Fruit fly (Drosophila melanogaster) whole organism, embryonic: ENCODE results near the gene CG5612.

Source experiments
- Ada2b ChIP-seq: fragments of 200-800 bp; sonication (Bioruptor generic); IDR thresholded peaks from 2 replicates; pipeline ENCODE4 v1.3.6; 2022; ENCODE audit warnings: missing biosample characterization, missing genetic modification characterization
- Adf1 ChIP-seq: fragments of 200-800 bp; sonication (Bioruptor generic); IDR thresholded peaks from 2 replicates; pipeline ENCODE4 v1.3.6; 2022; ENCODE audit warnings: missing biosample characterization, missing genetic modification characterization
- Atf6 ChIP-seq: fragments of 200-800 bp; sonication (Bioruptor generic); IDR thresholded peaks from 2 replicates; pipeline ENCODE4 v1.3.6; 2022; ENCODE audit warnings: missing biosample characterization, missing genetic modification characterization
- CG10462 ChIP-seq: fragments of 200-800 bp; sonication (Bioruptor generic); optimal IDR thresholded peaks from 2 replicates; lab custom pipeline; 2016; ENCODE audit warnings: missing biosample characterization, missing genetic modification characterization
- CG11247 ChIP-seq: fragments of 200-800 bp; sonication (Bioruptor generic); IDR thresholded peaks from 2 replicates; pipeline ENCODE4 v1.3.6; 2022; ENCODE audit warnings: missing biosample characterization, missing genetic modification characterization
- CG12391 ChIP-seq: fragments of 200-800 bp; sonication (Bioruptor generic); optimal IDR thresholded peaks from 3 replicates; lab custom pipeline; 2018; ENCODE audit warnings: missing biosample characterization, mild to moderate bottlenecking, missing genetic modification characterization, moderate library complexity
- CG13424 ChIP-seq: fragments of 200-800 bp; sonication (Bioruptor generic); optimal IDR thresholded peaks from 2 replicates; lab custom pipeline; 2019; ENCODE audit warnings: missing biosample characterization, mild to moderate bottlenecking, missing genetic modification characterization, moderate library complexity
- CG14050 ChIP-seq: fragments of 200-800 bp; sonication (Bioruptor generic); IDR thresholded peaks from 3 replicates; pipeline ENCODE4 v1.3.6; 2022; ENCODE audit warnings: missing biosample characterization, missing genetic modification characterization
- CG1602 ChIP-seq: fragments of 200-800 bp; sonication (Bioruptor generic); optimal IDR thresholded peaks from 3 replicates; lab custom pipeline; 2016; ENCODE audit warnings: missing biosample characterization, missing genetic modification characterization
- CG16779 ChIP-seq: fragments of 200-800 bp; sonication (Bioruptor generic); IDR thresholded peaks from 2 replicates; pipeline ENCODE4 v1.3.6; 2022; ENCODE audit warnings: missing biosample characterization, missing genetic modification characterization
- CG2120 ChIP-seq: fragments of 200-800 bp; sonication (Bioruptor generic); optimal IDR thresholded peaks from 3 replicates; lab custom pipeline; 2016; ENCODE audit warnings: missing biosample characterization, missing genetic modification characterization
- CG2199 ChIP-seq: fragments of 200-800 bp; sonication (Bioruptor generic); IDR thresholded peaks from 3 replicates; pipeline ENCODE4 v1.3.6; 2022; ENCODE audit warnings: missing biosample characterization, missing genetic modification characterization
- CG4282 ChIP-seq: fragments of 200-800 bp; sonication (Bioruptor generic); optimal IDR thresholded peaks from 2 replicates; lab custom pipeline; 2016; ENCODE audit warnings: missing biosample characterization, missing genetic modification characterization
- CG6683 ChIP-seq: fragments of 200-800 bp; sonication (Bioruptor generic); optimal IDR thresholded peaks from 2 replicates; lab custom pipeline; 2017; ENCODE audit warnings: missing biosample characterization, mild to moderate bottlenecking, missing genetic modification characterization, missing genetic modification reagents
- CG8388 ChIP-seq: fragments of 200-800 bp; sonication (Bioruptor generic); optimal IDR thresholded peaks from 2 replicates; lab custom pipeline; 2019; ENCODE audit warnings: missing biosample characterization, mild to moderate bottlenecking, missing genetic modification characterization, moderate library complexity
- CG8765 ChIP-seq: fragments of 200-800 bp; sonication (Bioruptor generic); IDR thresholded peaks from 2 replicates; pipeline ENCODE4 v1.3.6; 2022; ENCODE audit warnings: missing biosample characterization, missing genetic modification characterization
- D19A ChIP-seq: fragments of 200-800 bp; optimal IDR thresholded peaks from 3 replicates; lab custom pipeline; 2019; ENCODE audit warnings: missing biosample characterization, mild to moderate bottlenecking, missing genetic modification characterization, moderate library complexity
- Dad ChIP-seq: fragments of 200-800 bp; sonication (Bioruptor generic); optimal IDR thresholded peaks from 3 replicates; lab custom pipeline; 2016; ENCODE audit warnings: missing biosample characterization, missing genetic modification characterization
- Dek ChIP-seq: fragments of 200-800 bp; sonication (Bioruptor generic); optimal IDR thresholded peaks from 3 replicates; lab custom pipeline; 2019; ENCODE audit warnings: missing biosample characterization, mild to moderate bottlenecking, missing genetic modification characterization, moderate library complexity
- Dll ChIP-seq: fragments of 200-800 bp; sonication (Bioruptor generic); IDR thresholded peaks from 4 replicates; pipeline ENCODE4 v1.3.6; 2022; ENCODE audit warnings: missing biosample characterization, missing genetic modification characterization; ENCODE audit not compliant: partially characterized antibody
- Dref ChIP-seq: fragments of 200-800 bp; sonication (Bioruptor generic); IDR thresholded peaks from 2 replicates; pipeline ENCODE4 v1.3.6; 2022; ENCODE audit warnings: missing biosample characterization, missing genetic modification characterization
- Fer1 ChIP-seq: fragments of 200-800 bp; sonication (Bioruptor generic); optimal IDR thresholded peaks from 2 replicates; lab custom pipeline; 2017; ENCODE audit warnings: missing biosample characterization, mild to moderate bottlenecking, missing genetic modification characterization
- Fer2 ChIP-seq: fragments of 200-800 bp; sonication (Bioruptor generic); optimal IDR thresholded peaks from 2 replicates; lab custom pipeline; 2018; ENCODE audit warnings: missing biosample characterization, mild to moderate bottlenecking, missing genetic modification characterization, moderate library complexity
- Fer3 ChIP-seq: fragments of 200-800 bp; sonication (Bioruptor generic); optimal IDR thresholded peaks from 2 replicates; lab custom pipeline; 2018; ENCODE audit warnings: missing biosample characterization, mild to moderate bottlenecking, missing genetic modification characterization, moderate library complexity
- HmgD ChIP-seq: fragments of 200-800 bp; sonication (Bioruptor generic); optimal IDR thresholded peaks from 3 replicates; lab custom pipeline; 2016; ENCODE audit warnings: missing biosample characterization, missing genetic modification characterization
- Lim3 ChIP-seq: fragments of 200-800 bp; sonication (Bioruptor generic); IDR thresholded peaks from 2 replicates; pipeline ENCODE4 v1.3.6; 2022; ENCODE audit warnings: missing biosample characterization, missing genetic modification characterization
- Lpt ChIP-seq: fragments of >200 bp; optimal IDR thresholded peaks from 2 replicates; lab custom pipeline; 2018; ENCODE audit warnings: missing biosample characterization, missing genetic modification characterization
- Nf-YA ChIP-seq: fragments of 200-800 bp; sonication (Bioruptor generic); IDR thresholded peaks from 2 replicates; pipeline ENCODE4 v1.3.6; 2022; ENCODE audit warnings: missing biosample characterization, missing genetic modification characterization
- Nf-YB ChIP-seq: fragments of 200-800 bp; sonication (Bioruptor generic); optimal IDR thresholded peaks from 3 replicates; lab custom pipeline; 2019; ENCODE audit warnings: missing biosample characterization, mild to moderate bottlenecking, missing genetic modification characterization, moderate library complexity
- Ptx1 ChIP-seq: fragments of 200-800 bp; sonication (Bioruptor generic); IDR thresholded peaks from 2 replicates; pipeline ENCODE4 v1.3.6; 2022; ENCODE audit warnings: missing biosample characterization, missing genetic modification characterization
- Sry-δ ChIP-seq: fragments of 200-800 bp; sonication (Bioruptor generic); optimal IDR thresholded peaks from 2 replicates; lab custom pipeline; 2016; ENCODE audit warnings: missing biosample characterization, missing genetic modification characterization
- Stat92E ChIP-seq, 3 experiments: fragments of >200 bp in 2 of 3; fragments of 200-800 bp in 1 of 3; sonication (Bioruptor generic) in 1 of 3; optimal IDR thresholded peaks; 2 replicates each; lab custom pipeline; 2017 to 2019; ENCODE audit warnings: missing biosample characterization in 3 of 3, missing genetic modification characterization in 3 of 3, mild to moderate bottlenecking in 1 of 3, moderate library complexity in 1 of 3
- ap ChIP-seq: fragments of 200-800 bp; sonication (Bioruptor generic); IDR thresholded peaks from 2 replicates; pipeline ENCODE4 v1.3.6; 2022; ENCODE audit warnings: missing biosample characterization, missing genetic modification characterization
- az2 ChIP-seq: fragments of 200-800 bp; sonication (Bioruptor generic); optimal IDR thresholded peaks from 3 replicates; lab custom pipeline; 2016; ENCODE audit warnings: missing biosample characterization, missing genetic modification characterization
- ewg ChIP-seq: fragments of 200-800 bp; sonication (Bioruptor generic); optimal IDR thresholded peaks from 3 replicates; lab custom pipeline; 2017; ENCODE audit warnings: mild to moderate bottlenecking, missing biosample characterization, missing genetic modification reagents, missing genetic modification characterization
- ftz-f1 ChIP-seq: fragments of 200-800 bp; sonication (Bioruptor generic); optimal IDR thresholded peaks from 2 replicates; lab custom pipeline; 2016; ENCODE audit warnings: missing biosample characterization, missing genetic modification characterization
- her ChIP-seq: fragments of 200-800 bp; sonication (Bioruptor generic); optimal IDR thresholded peaks from 2 replicates; lab custom pipeline; 2016; ENCODE audit warnings: missing biosample characterization, missing genetic modification characterization
- kni ChIP-seq: fragments of 200-800 bp; sonication (Bioruptor generic); optimal IDR thresholded peaks from 3 replicates; lab custom pipeline; 2017; ENCODE audit warnings: mild to moderate bottlenecking, missing biosample characterization, missing genetic modification reagents, missing genetic modification characterization
- pnt ChIP-seq: fragments of 200-800 bp; sonication (Bioruptor generic); optimal IDR thresholded peaks from 3 replicates; lab custom pipeline; 2016; ENCODE audit warnings: missing biosample characterization, missing genetic modification characterization
- prd ChIP-seq, 3 experiments: fragments of >200 bp in 2 of 3; fragments of 200-800 bp in 1 of 3; sonication (Bioruptor generic) in 1 of 3; optimal IDR thresholded peaks in 2 of 3; IDR thresholded peaks in 1 of 3; 2 replicates in 2 of 3; 3 replicates in 1 of 3; pipeline versions ENCODE4 v1.3.6 to Lab custom; 2017 to 2022; ENCODE audit warnings: missing biosample characterization in 1 of 3, missing genetic modification characterization in 1 of 3
- ro ChIP-seq: fragments of 200-800 bp; sonication (Bioruptor generic); IDR thresholded peaks from 2 replicates; pipeline ENCODE4 v1.3.6; 2022; ENCODE audit warnings: missing biosample characterization, missing genetic modification characterization
- sens ChIP-seq: fragments of 200-800 bp; sonication (Bioruptor generic); peaks from one replicate; lab custom pipeline; 2016; ENCODE audit warnings: missing biosample characterization, missing genetic modification characterization
- sens-2 ChIP-seq: fragments of 200-800 bp; sonication (Bioruptor generic); IDR thresholded peaks from 2 replicates; pipeline ENCODE4 v1.3.6; 2022; ENCODE audit warnings: missing biosample characterization, missing genetic modification characterization
- sim ChIP-seq: fragments of 200-800 bp; sonication (Bioruptor generic); IDR thresholded peaks from 2 replicates; pipeline ENCODE4 v1.3.6; 2022; ENCODE audit warnings: missing biosample characterization, missing genetic modification characterization
- stc ChIP-seq: fragments of 200-800 bp; sonication (Bioruptor generic); IDR thresholded peaks from 2 replicates; pipeline ENCODE4 v1.3.6; 2022; ENCODE audit warnings: missing biosample characterization, missing genetic modification characterization
- stwl ChIP-seq: fragments of 200-800 bp; sonication (Bioruptor generic); optimal IDR thresholded peaks from 3 replicates; lab custom pipeline; 2018; ENCODE audit warnings: missing biosample characterization, mild to moderate bottlenecking, missing genetic modification characterization, moderate library complexity
- sug ChIP-seq: fragments of 200-800 bp; optimal IDR thresholded peaks from 2 replicates; lab custom pipeline; 2019; ENCODE audit warnings: missing biosample characterization, mild to moderate bottlenecking, missing genetic modification characterization, moderate library complexity
- usp ChIP-seq: fragments of >200 bp; optimal IDR thresholded peaks from 2 replicates; lab custom pipeline; 2017; ENCODE audit warnings: missing biosample characterization, missing genetic modification characterization
- z ChIP-seq: fragments of 200-800 bp; sonication (Bioruptor generic); IDR thresholded peaks from 3 replicates; pipeline ENCODE4 v1.3.6; 2022; ENCODE audit warnings: missing biosample characterization, missing genetic modification characterization

The CG5612 gene

dm6 chr3R:27607218-27607929, 18.4 kb downstream of the CG5612 start, which contains the start of the genes dsd and Tusp (continued):
- peak; percentile 56 for TF ChIP-seq Fer2 (tag; lab: Kevin White, UChicago)
- peak; percentile 56 for TF ChIP-seq Fer3 (tag; lab: Kevin White, UChicago)
- TF ChIP-seq her (GFP tag; lab: Kevin White, UChicago) = peak; percentile 56
- peak; percentile 67; the same call in 3 of the 4 replicates for TF ChIP-seq Dll (GFP tag; lab: Robert Waterston, UW)
- TF ChIP-seq prd (optimal IDR thresholded peaks at IDR 0.05; lab: Kevin White, UChicago) = no peak
- TF ChIP-seq prd (GFP tag; IDR thresholded peaks at IDR 0.05; lab: Robert Waterston, UW) = peak; percentile 72
- TF ChIP-seq Dref (GFP tag; lab: Robert Waterston, UW) = peak; percentile 65
- TF ChIP-seq z (GFP tag; lab: Robert Waterston, UW) = no peak
- TF ChIP-seq Lim3 (GFP tag; lab: Robert Waterston, UW) = no peak
- peak; percentile 68 for TF ChIP-seq Atf6
- TF ChIP-seq stc (GFP tag; lab: Robert Waterston, UW) = peak; percentile 56; the same call in 1 of the 2 replicates
- peak; percentile 33; the same call in 1 of the 2 replicates for TF ChIP-seq Adf1 (GFP tag; lab: Robert Waterston, UW)
- TF ChIP-seq Lpt (GFP tag; lab: Kevin White, UChicago) = no peak
- TF ChIP-seq Nf-YB (GFP tag; lab: Kevin White, UChicago) = peak; percentile 3
- peak; percentile 81 for TF ChIP-seq CG12391
- TF ChIP-seq az2 = peak; percentile 78
- TF ChIP-seq ap = 0 out of 2 replicates have a peak, but pooled peaks have one; percentile 36
- peak; percentile 91 for TF ChIP-seq sens (GFP tag; lab: Kevin White, UChicago)
- TF ChIP-seq CG16779 = 0 out of 2 replicates have a peak, but pooled peaks have one; percentile 45
- TF ChIP-seq usp (GFP tag; lab: Kevin White, UChicago) = no peak
- TF ChIP-seq Sry-δ = peak; percentile 60
- TF ChIP-seq CG14050 = peak; percentile 53; the same call in 1 of the 3 replicates
- TF ChIP-seq D19A (tag; lab: Kevin White, UChicago) = peak; percentile 47
- TF ChIP-seq kni (GFP tag; lab: Kevin White, UChicago) = no peak
- peak; percentile 100 for TF ChIP-seq sug (tag; lab: Kevin White, UChicago)
- peak; percentile 32 for TF ChIP-seq CG8388 (GFP tag; lab: Kevin White, UChicago)
- TF ChIP-seq CG13424 (tag; lab: Kevin White, UChicago) = peak; percentile 76
- peak; percentile 48; the same call in 1 of the 2 replicates for TF ChIP-seq Ada2b (GFP tag; lab: Robert Waterston, UW)
- peak; percentile 73 for TF ChIP-seq Dad (GFP tag; lab: Kevin White, UChicago)
- TF ChIP-seq CG10462 = peak; percentile 77
- TF ChIP-seq CG4282 (GFP tag; lab: Kevin White, UChicago) = peak; percentile 57
- TF ChIP-seq CG8765 (GFP tag; lab: Robert Waterston, UW) = peak; percentile 42
- TF ChIP-seq CG1602 = peak; percentile 80
- TF ChIP-seq sim (GFP tag; lab: Robert Waterston, UW) = no peak
- no peak for TF ChIP-seq Stat92E (GFP tag; optimal IDR thresholded peaks at IDR 0.05; lab: Kevin White, UChicago)
- peak; percentile 66 for TF ChIP-seq ewg (GFP tag; lab: Kevin White, UChicago)
- peak; percentile 8; the same call in 1 of the 2 replicates for TF ChIP-seq ro
- peak; percentile 21; the same call in 1 of the 3 replicates for TF ChIP-seq CG2199
- TF ChIP-seq CG6683 = peak; percentile 6
- TF ChIP-seq sens-2 (GFP tag; lab: Robert Waterston, UW) = peak; percentile 37; the same call in 1 of the 2 replicates
- TF ChIP-seq stwl (tag; lab: Kevin White, UChicago) = peak; percentile 83
- TF ChIP-seq Fer1 (GFP tag; lab: Kevin White, UChicago) = peak; percentile 39
- TF ChIP-seq HmgD (GFP tag; lab: Kevin White, UChicago) = peak; percentile 14
- no peak for TF ChIP-seq Nf-YA (GFP tag; lab: Robert Waterston, UW)
- peak; percentile 69 for TF ChIP-seq Dek (tag; lab: Kevin White, UChicago)
- peak; percentile 86 for TF ChIP-seq CG2120 (GFP tag; lab: Kevin White, UChicago)
- peak; percentile 69 for TF ChIP-seq pnt (GFP tag; lab: Kevin White, UChicago)
- TF ChIP-seq Ptx1 (GFP tag; lab: Robert Waterston, UW) = peak; percentile 84
- TF ChIP-seq ftz-f1 (GFP tag; lab: Kevin White, UChicago) = peak; percentile 31
- TF ChIP-seq CG11247 (GFP tag; lab: Robert Waterston, UW) = peak; percentile 86
- TF ChIP-seq, all 482 proteins: peak for 379
